Fruit fly (Drosophila melanogaster): ENCODE results near the gene CG46025.

Gene CG46025

dm6 chr2L:7811249-7812002 is 57.5 kb downstream of the CG46025 start, which contains the start of gene LanB1:
Gene LanB1 (plus strand): TSS chr2L:7811438.
- TF ChIP-seq Dfd (GFP tag; optimal IDR thresholded peaks at IDR 0.05) (no peak), HLH106 (tag; optimal IDR thresholded peaks at IDR 0.05) (no peak), Rel (GFP tag; optimal IDR thresholded peaks at IDR 0.05) (no peak), Rel (tag; optimal IDR thresholded peaks at IDR 0.05) (peak; percentile 74), Sp1 (GFP tag; optimal IDR thresholded peaks at IDR 0.05) (peak; percentile 5), dl (GFP tag; optimal IDR thresholded peaks at IDR 0.05; ENCODE audit: insufficient read depth in 1 of 2, partially characterized antibody in 2 of 2) (no peak), Hr78 (GFP tag; optimal IDR thresholded peaks at IDR 0.05) (no peak), sage (GFP tag; optimal IDR thresholded peaks at IDR 0.05) (no peak), psq (GFP tag; optimal IDR thresholded peaks at IDR 0.05) (peak; percentile 88), Hr83 (GFP tag; optimal IDR thresholded peaks at IDR 0.05; ENCODE audit: poor library complexity, severe bottlenecking) (peak; percentile 48), OdsH (GFP tag; optimal IDR thresholded peaks at IDR 0.05) (no peak), CG9705 (GFP tag; optimal IDR thresholded peaks at IDR 0.05) (no peak), woc (GFP tag; optimal IDR thresholded peaks at IDR 0.05) (no peak), foxo (GFP tag; optimal IDR thresholded peaks at IDR 0.05) (peak in 1 of 2 experiments; percentile 4), Vsx2 (GFP tag; optimal IDR thresholded peaks at IDR 0.05; ENCODE audit: partially characterized antibody) (no peak), fru (GFP tag; optimal IDR thresholded peaks at IDR 0.05) (no peak), brk (GFP tag; optimal IDR thresholded peaks at IDR 0.05) (no peak), dsf (GFP tag; optimal IDR thresholded peaks at IDR 0.05; ENCODE audit: borderline replicate concordance) (no peak), Dif (GFP tag; optimal IDR thresholded peaks at IDR 0.05; ENCODE audit: partially characterized antibody) (peak; percentile 36), sv (GFP tag; optimal IDR thresholded peaks at IDR 0.05) (no peak), jim (GFP tag; optimal IDR thresholded peaks at IDR 0.05) (no peak), N (GFP tag; optimal IDR thresholded peaks at IDR 0.05) (no peak), Myc (optimal IDR thresholded peaks at IDR 0.05) (no peak)

- peak; percentile 0 for TF ChIP-seq fru (GFP tag; optimal IDR thresholded peaks at IDR 0.05)
- no peak for TF ChIP-seq woc (GFP tag; optimal IDR thresholded peaks at IDR 0.05)
Measured at dm6 chr2L:7812555-7813339, 58.8 kb downstream of the CG46025 start.

- TF ChIP-seq Myc (optimal IDR thresholded peaks at IDR 0.05) (no peak), ey (GFP tag; optimal IDR thresholded peaks at IDR 0.05) (no peak), Sp1 (GFP tag; optimal IDR thresholded peaks at IDR 0.05) (no peak), Abd-B (GFP tag; optimal IDR thresholded peaks at IDR 0.05) (no peak), rgr (GFP tag; optimal IDR thresholded peaks at IDR 0.05) (peak; percentile 20), GATAd (GFP tag; optimal IDR thresholded peaks at IDR 0.05) (no peak), brk (GFP tag; optimal IDR thresholded peaks at IDR 0.05) (no peak), CG9705 (GFP tag; optimal IDR thresholded peaks at IDR 0.05) (peak; percentile 47), Mio (GFP tag; optimal IDR thresholded peaks at IDR 0.05) (no peak), CrebA (GFP tag; optimal IDR thresholded peaks at IDR 0.05; ENCODE audit: borderline replicate concordance) (no peak), sage (GFP tag; optimal IDR thresholded peaks at IDR 0.05) (peak; percentile 19), usp (GFP tag; optimal IDR thresholded peaks at IDR 0.05) (no peak), Jra (GFP tag; optimal IDR thresholded peaks at IDR 0.05) (no peak), Hr83 (GFP tag; optimal IDR thresholded peaks at IDR 0.05; ENCODE audit: poor library complexity, severe bottlenecking) (peak; percentile 88), h (GFP tag; optimal IDR thresholded peaks at IDR 0.05) (peak; percentile 65), lola (GFP tag; optimal IDR thresholded peaks at IDR 0.05) (no peak), OdsH (GFP tag; optimal IDR thresholded peaks at IDR 0.05) (peak; percentile 2), N (GFP tag; optimal IDR thresholded peaks at IDR 0.05) (no peak), Hr78 (GFP tag; optimal IDR thresholded peaks at IDR 0.05) (no peak), sv (GFP tag; optimal IDR thresholded peaks at IDR 0.05) (peak; percentile 6), Vsx2 (GFP tag; optimal IDR thresholded peaks at IDR 0.05; ENCODE audit: partially characterized antibody) (no peak), Dfd (GFP tag; optimal IDR thresholded peaks at IDR 0.05) (no peak)
Measured at dm6 chr2L:7813357-7813756, 59.4 kb downstream of the CG46025 start.

All from whole organism, wandering third instar larva.